Worm (Caenorhabditis elegans) whole organism, L1 larva: ENCODE data around the gene Y70C5A.2.

Experiments used
- efl-1 ChIP-seq, 4 experiments: fragments of 150-350 bp; optimal IDR thresholded peaks in 3 of 4; peaks in 1 of 4; 1 replicate in 1 of 4; 2 replicates in 3 of 4; lab custom pipeline; 2014; ENCODE audit warnings: missing biosample characterization in 2 of 4, missing genetic modification characterization in 2 of 4, missing genetic modification reagents in 2 of 4
- nhr-47 ChIP-seq: sonication (generic microtip); optimal IDR thresholded peaks from 2 replicates; lab custom pipeline; 2016; ENCODE audit warnings: mild to moderate bottlenecking, missing genetic modification characterization, moderate library complexity, missing compliant biosample characterization
- nhr-71 ChIP-seq: sonication (generic microtip); optimal IDR thresholded peaks from 2 replicates; lab custom pipeline; 2016; ENCODE audit warnings: mild to moderate bottlenecking, missing genetic modification characterization, moderate library complexity, missing compliant biosample characterization
- nhr-90 ChIP-seq: sonication (generic microtip); optimal IDR thresholded peaks from 2 replicates; lab custom pipeline; 2016; ENCODE audit warnings: mild to moderate bottlenecking, missing genetic modification characterization, missing compliant biosample characterization; ENCODE audit not compliant: poor library complexity

The Y70C5A.2 gene

DNA sequence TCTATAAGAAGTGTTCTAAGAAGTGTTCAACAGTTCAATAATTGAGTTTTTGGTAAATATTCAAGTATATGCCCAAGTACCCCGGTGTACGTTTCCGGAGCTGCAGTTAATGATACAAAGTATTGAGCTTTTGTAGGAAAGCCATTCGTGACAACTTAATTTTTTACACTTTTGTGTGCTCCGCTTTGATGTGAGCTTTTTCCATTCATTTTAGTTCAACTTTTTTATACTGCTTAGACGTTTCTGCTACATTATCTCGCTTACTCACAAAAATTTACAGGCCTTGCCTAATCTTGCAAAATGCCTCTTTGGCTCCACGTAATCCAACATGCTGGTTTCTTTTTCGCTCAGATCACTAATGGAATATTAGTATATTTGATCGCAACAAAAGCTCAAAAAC, 47.1 kb downstream of the Y70C5A.2 start, which contains the start of gene str-151:
Gene str-151 (plus strand): TSS at position 301 of the 400 bp plus-strand sequence.
- TF ChIP-seq nhr-47 (no peak), nhr-90 (no peak), efl-1 (optimal IDR thresholded peaks at IDR 0.05; lab: Kevin White, UChicago) (no peak), efl-1 (GFP tag; optimal IDR thresholded peaks at IDR 0.05 in 1 of 2; lab: Kevin White, UChicago) (peak in 1 of 2 experiments; percentile 4)

DNA sequence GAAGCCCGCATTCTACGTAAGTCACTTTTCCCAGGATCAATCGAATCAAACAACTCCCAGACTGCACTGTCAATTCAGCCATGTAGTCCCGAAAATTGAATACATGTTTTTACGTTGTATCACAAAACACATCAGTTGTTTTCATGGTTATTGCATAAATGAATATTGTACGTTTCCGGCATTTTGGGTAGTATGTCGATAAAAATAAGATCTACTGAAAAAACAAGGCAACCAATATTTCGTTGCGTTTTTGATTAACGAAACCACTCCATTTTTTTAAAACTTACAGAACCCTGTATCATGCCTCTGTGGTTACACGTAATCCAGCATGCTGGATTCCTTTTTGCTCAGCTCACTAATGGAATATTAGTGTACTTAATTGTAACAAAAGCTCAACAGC, 49.8 kb downstream of the Y70C5A.2 start, which contains the start of gene str-149:
Gene str-149 (plus strand): TSS at position 301 of the 400 bp plus-strand sequence.
- TF ChIP-seq efl-1 (optimal IDR thresholded peaks at IDR 0.05; lab: Kevin White, UChicago) (no peak), efl-1 (GFP tag; optimal IDR thresholded peaks at IDR 0.05 in 1 of 2; lab: Kevin White, UChicago) (peak in 1 of 2 experiments; percentile 53), nhr-71 (tag; lab: Kevin White, UChicago) (no peak)
